Worm (Caenorhabditis elegans) whole organism, L3 larva: ENCODE data around the gene B0496.1.

Experiments used
- aly-2 ChIP-seq: fragments of 150-350 bp; optimal IDR thresholded peaks from 2 replicates; lab custom pipeline; 2014; ENCODE audit warnings: missing biosample characterization, missing genetic modification characterization
- ceh-82 ChIP-seq: fragments of 150-350 bp; optimal IDR thresholded peaks from 2 replicates; lab custom pipeline; 2014; ENCODE audit warnings: missing biosample characterization, missing genetic modification characterization
- egl-27 ChIP-seq: sonication (generic microtip); optimal IDR thresholded peaks from 4 replicates; lab custom pipeline; 2017; ENCODE audit warnings: missing biosample characterization, missing genetic modification reagents, missing genetic modification characterization
- fos-1 ChIP-seq: fragments of 150-350 bp; optimal IDR thresholded peaks from 2 replicates; lab custom pipeline; 2014; ENCODE audit warnings: missing biosample characterization, missing genetic modification characterization
- jun-1 ChIP-seq: fragments of 150-350 bp; optimal IDR thresholded peaks from 2 replicates; lab custom pipeline; 2014; ENCODE audit warnings: missing biosample characterization, missing genetic modification reagents, missing genetic modification characterization
- nhr-11 ChIP-seq: fragments of 150-350 bp; optimal IDR thresholded peaks from 2 replicates; lab custom pipeline; 2014; ENCODE audit warnings: missing biosample characterization, missing genetic modification characterization
- nhr-12 ChIP-seq: fragments of 150-350 bp; optimal IDR thresholded peaks from 2 replicates; lab custom pipeline; 2014; ENCODE audit warnings: missing biosample characterization, missing genetic modification characterization
- nhr-28 ChIP-seq: fragments of 150-350 bp; optimal IDR thresholded peaks from 2 replicates; lab custom pipeline; 2014; ENCODE audit warnings: missing biosample characterization, missing genetic modification characterization
- pha-4 ChIP-seq: fragments of 150-350 bp; optimal IDR thresholded peaks from 2 replicates; lab custom pipeline; 2014; ENCODE audit warnings: missing biosample characterization, missing genetic modification reagents, missing genetic modification characterization
- ztf-4 ChIP-seq: fragments of 150-350 bp; optimal IDR thresholded peaks from 2 replicates; lab custom pipeline; 2014; ENCODE audit warnings: missing biosample characterization, missing genetic modification characterization

ce11 chrIV:7439377-7439776 is 6.7 kb upstream of the B0496.1 start:
- TF ChIP-seq fos-1 (tag; lab: Kevin White, UChicago) (no peak), pha-4 (no peak), aly-2 (tag; lab: Kevin White, UChicago) (no peak), jun-1 (tag; lab: Kevin White, UChicago) (no peak), ztf-4 (tag; lab: Kevin White, UChicago) (no peak), ceh-82 (tag; lab: Kevin White, UChicago) (no peak), egl-27 (tag; lab: Kevin White, UChicago) (no peak), nhr-28 (no peak), nhr-11 (tag; lab: Kevin White, UChicago) (no peak), nhr-12 (tag; lab: Kevin White, UChicago) (no peak)
